Worm (Caenorhabditis elegans): ENCODE measurements around the gene his-6.

DNA sequence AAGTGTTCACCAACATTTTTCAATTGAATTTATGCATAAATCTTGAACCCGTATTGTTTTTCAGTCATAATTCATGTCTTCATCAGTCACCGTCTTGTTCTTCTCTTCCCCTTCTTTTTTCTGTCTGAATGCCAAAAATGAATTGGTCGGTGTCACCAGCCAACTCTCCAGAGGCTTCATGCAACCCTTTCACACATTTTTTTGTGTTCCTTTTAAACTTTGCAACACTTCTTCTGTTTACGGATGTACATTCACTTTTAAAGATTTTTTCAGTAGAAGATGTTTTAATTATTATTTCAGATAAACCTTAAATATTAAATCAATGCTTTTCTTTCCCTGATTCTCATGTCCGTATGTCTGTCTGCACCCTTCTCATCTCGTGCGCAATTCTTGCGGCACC is 26.1 kb upstream of the his-6 start, which contains the start of gene acr-16:
- TF ChIP-seq B0310.2 (tag; optimal IDR thresholded peaks at IDR 0.05), result no peak
- TF ChIP-seq sea-1 (GFP tag; conservative IDR thresholded peaks at IDR 0.05), result no peak
- TF ChIP-seq ceh-36 (tag; optimal IDR thresholded peaks at IDR 0.05), result no peak
- TF ChIP-seq aly-1 (tag; optimal IDR thresholded peaks at IDR 0.05), result no peak
- no peak for TF ChIP-seq flt-1 (GFP tag; IDR thresholded peaks at IDR 0.05)
- TF ChIP-seq ceh-13 (GFP tag; optimal IDR thresholded peaks at IDR 0.05), result no peak
- no peak for TF ChIP-seq hmbx-1 (tag; optimal IDR thresholded peaks at IDR 0.05)
- TF ChIP-seq tbx-37 (GFP tag; conservative IDR thresholded peaks at IDR 0.05), result no peak
- no peak for TF ChIP-seq ama-1 (optimal IDR thresholded peaks at IDR 0.05)
- TF ChIP-seq hmg-4 (GFP tag; optimal IDR thresholded peaks at IDR 0.05), result no peak
- no peak for TF ChIP-seq hnd-1 (tag; optimal IDR thresholded peaks at IDR 0.05)
- TF ChIP-seq tbx-11 (GFP tag; IDR thresholded peaks at IDR 0.05), result no peak
- no peak for TF ChIP-seq tra-4 (tag; optimal IDR thresholded peaks at IDR 0.05)
- TF ChIP-seq F13C5.2 (tag; optimal IDR thresholded peaks at IDR 0.05), result no peak
